Fruit fly (Drosophila melanogaster): Measurements from ENCODE around the gene psidin.
A peak's percentile ranks its signal among the peaks of the same experiment; 100 is the strongest.

The psidin gene

dm6 chr3R:20021152-20021769 lies at the start of gene psidin, which contains the start of gene PIG-L:
Gene psidin (plus strand): TSS chr3R:20021704.
Gene PIG-L (minus strand): TSS chr3R:20021338.
- no peak for TF ChIP-seq noc (tag; optimal IDR thresholded peaks at IDR 0.05)

dm6 chr3R:19972598-19972997 lies 48.9 kb upstream of the psidin start, which contains the start of gene CG31213:
Gene CG31213 (plus strand): TSS chr3R:19972898.
- TF ChIP-seq noc (tag; optimal IDR thresholded peaks at IDR 0.05): no peak

- no peak for TF ChIP-seq noc (tag; optimal IDR thresholded peaks at IDR 0.05)
Observed at dm6 chr3R:19985376-19985775, 36.1 kb upstream of the psidin start.

- TF ChIP-seq noc (tag; optimal IDR thresholded peaks at IDR 0.05): no peak
Observed at dm6 chr3R:19995408-19995807, 26.1 kb upstream of the psidin start.

DNA sequence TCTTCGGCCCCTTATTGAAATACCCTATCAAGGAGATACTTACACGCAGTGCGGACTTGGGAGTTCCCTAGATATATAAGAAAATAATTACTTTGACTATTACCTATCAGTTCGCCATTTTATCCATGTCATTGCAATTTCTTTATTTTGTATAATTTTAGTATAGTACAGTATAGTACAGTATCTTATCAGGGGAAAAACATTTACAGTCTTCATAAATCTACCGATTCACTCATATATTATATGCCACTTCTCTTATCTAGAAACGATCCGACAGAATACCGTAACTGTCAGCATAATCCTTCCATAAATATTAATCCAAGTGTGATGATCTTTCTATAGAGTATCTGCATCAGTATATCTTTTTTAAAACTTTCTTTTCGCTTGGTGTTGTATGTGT lies 25.1 kb upstream of the psidin start:
- no peak for TF ChIP-seq noc (tag; optimal IDR thresholded peaks at IDR 0.05)

dm6 chr3R:19997526-19998070 lies 23.9 kb upstream of the psidin start:
- no peak for TF ChIP-seq noc (tag; optimal IDR thresholded peaks at IDR 0.05)

DNA sequence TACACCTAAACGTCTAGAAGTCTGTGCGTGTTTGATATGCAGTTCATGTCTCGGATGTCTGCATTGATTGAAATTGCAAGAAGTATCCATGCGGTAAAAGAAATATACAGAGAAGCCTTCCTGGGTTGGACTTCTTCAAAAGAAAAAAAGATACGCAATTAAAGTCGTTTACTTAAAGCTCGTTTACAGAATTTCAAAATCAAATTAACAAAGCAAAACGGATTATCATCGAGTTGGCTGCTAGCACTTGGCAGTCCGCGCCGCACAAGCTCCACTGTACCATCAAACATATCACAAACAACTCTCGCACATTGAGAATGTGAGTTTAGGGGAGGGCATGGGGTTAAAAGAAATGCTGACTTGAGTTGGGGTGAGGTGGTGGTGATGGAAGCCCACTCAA lies 23.1 kb upstream of the psidin start:
- TF ChIP-seq noc (tag; optimal IDR thresholded peaks at IDR 0.05): peak; percentile 4

DNA sequence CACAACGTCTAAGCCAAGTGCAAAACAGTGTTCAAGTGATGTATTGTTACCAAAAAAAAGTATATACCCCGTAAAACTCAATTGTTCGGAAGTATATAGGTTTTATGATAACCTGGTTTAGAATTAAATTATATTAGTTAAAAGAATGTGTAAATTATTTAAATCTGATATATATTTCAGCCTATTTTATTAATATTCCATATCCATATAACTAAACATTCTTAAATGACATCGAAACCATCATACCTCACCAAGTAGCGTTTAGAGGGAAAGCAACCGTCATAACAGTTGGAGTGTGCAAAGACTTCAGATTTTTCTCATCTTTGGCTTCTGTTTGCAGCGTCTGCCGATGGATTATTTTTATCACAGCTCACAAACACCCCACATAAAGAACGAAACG lies 22.0 kb upstream of the psidin start:
- peak; percentile 86 for TF ChIP-seq noc (tag; optimal IDR thresholded peaks at IDR 0.05)

DNA sequence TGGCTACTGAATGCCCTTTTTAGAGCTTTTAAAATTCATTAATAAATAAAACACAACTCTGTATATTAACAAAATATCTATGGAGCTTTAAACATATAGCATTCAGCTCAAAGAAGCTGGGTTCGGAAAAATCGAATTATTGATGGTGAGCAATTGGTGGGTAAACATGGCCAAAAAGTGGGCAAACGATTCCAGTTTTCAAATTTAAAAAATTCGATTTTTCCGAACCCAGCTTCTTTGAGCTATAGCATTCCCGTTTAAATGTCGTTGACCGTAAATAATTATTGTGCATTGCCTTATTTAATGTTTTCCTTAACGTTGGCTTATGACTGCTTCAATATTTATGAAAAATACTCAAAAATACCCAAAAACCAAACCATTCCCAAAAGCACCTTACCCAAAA lies 19.9 kb upstream of the psidin start:
- TF ChIP-seq noc (tag; optimal IDR thresholded peaks at IDR 0.05): no peak

dm6 chr3R:20004697-20005096 lies 16.8 kb upstream of the psidin start:
- TF ChIP-seq noc (tag; optimal IDR thresholded peaks at IDR 0.05): no peak

DNA sequence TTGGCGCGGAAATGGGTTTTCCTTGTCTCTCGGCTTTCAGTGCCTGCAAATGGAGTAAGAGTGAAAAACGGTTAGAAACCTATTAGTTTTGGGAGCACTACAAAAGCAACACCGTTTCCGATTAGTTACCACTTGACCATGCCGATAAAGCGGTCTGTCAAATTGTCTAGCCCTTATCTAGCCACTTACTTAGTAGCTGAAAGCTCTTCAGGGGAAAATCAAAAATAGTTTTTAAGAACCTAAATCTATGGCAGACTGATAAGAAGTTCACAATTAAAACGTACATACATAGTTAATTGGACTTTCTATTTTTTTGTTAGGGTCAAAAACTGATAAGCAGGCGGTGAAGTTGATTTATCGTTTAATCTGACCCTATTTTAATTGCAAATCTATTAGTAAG lies 14.9 kb upstream of the psidin start:
- TF ChIP-seq noc (tag; optimal IDR thresholded peaks at IDR 0.05): peak; percentile 68

- TF ChIP-seq noc (tag; optimal IDR thresholded peaks at IDR 0.05): no peak
Observed at dm6 chr3R:20007399-20008285, 13.9 kb upstream of the psidin start.

- peak; percentile 61 for TF ChIP-seq noc (tag; optimal IDR thresholded peaks at IDR 0.05)
Observed at dm6 chr3R:20008372-20009051, 13.0 kb upstream of the psidin start, which contains the start of the genes Hs6st and MED25. Gene Hs6st (minus strand): TSS chr3R:20008512. Gene MED25 (plus strand): TSS chr3R:20008947.

DNA sequence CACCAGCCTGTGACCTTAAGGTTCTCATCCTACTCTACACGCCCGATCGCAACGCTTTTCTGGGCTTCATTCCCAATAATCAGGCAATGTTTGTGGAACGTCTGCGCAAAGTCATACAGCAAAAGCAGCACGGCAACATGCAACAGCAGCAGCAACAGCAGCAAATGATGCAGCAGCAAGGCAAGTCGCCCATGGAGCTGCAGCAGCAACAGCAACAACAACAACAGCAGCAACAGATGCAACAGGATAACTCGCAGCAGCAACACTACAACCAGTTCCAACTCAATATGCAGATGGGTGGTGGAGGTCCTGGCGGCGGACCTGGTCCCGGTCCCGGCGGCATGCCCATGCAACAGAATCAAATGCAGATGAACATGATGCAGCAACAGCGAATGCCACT lies 10.6 kb upstream of the psidin start:
- TF ChIP-seq noc (tag; optimal IDR thresholded peaks at IDR 0.05): no peak

DNA sequence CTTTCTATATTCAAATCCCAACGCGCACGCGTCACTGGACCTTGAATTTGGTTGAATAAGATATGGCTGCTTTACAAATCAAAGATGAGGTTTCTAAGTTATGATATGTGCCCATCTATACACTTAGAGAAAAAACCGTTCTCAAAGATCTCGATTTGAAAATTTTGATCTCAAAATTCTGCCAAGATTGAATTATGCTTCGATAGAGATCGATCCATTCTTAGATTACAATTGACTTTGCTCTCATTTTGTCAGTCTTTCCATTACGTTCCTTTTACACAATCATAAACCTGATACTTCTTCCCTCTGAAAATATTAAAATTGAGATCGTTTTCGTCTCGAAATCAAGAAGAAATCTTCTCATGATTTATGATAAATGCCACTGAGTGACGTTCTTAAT lies 8.8 kb upstream of the psidin start:
- TF ChIP-seq noc (tag; optimal IDR thresholded peaks at IDR 0.05): no peak

DNA sequence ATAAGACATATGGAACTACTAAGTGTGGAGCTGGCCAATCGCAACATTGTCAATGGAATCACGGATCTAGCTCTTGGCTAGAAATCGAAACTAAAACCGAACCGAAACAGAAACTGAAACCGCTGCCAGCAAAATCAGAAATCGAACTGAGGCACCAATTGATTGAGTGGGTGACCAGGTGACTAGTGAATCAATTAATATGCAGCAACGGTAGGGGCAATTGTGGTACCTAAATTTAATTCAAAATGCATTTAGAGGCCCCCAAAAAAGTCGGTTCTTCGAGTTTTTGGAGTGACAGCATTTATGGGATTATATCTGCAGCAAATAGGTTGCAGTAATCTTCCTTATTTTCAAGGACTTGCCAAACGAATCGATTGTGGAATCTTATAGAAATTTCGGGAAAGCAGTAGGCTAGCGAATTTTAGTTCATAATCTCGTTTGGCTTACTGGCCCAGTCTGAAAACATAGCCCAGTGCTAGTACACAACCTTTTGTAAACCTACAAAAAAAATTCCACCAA lies 8.0 kb upstream of the psidin start, which contains the start of the genes CG17190 and CG4836:
Gene CG17190, minus strand, starts transcription at position 101 of the 519 bp plus-strand sequence.
Gene CG4836, plus strand, starts transcription at position 469 of the 519 bp plus-strand sequence.
- TF ChIP-seq noc (tag; optimal IDR thresholded peaks at IDR 0.05): no peak

All from whole organism, larva.